Worm (Caenorhabditis elegans) whole organism, L4 larva: ENCODE results near the gene F10G2.4.

Experiments
- ces-1 ChIP-seq: fragments of 150-350 bp; sonication (generic microtip); optimal IDR thresholded peaks from 4 replicates; lab custom pipeline; 2014; ENCODE audit warnings: missing biosample characterization, missing genetic modification reagents, missing genetic modification characterization
- lin-29 ChIP-seq: fragments of 200-800 bp; sonication (Bioruptor generic); IDR thresholded peaks from 2 replicates; pipeline ENCODE4 v1.3.6; 2022; ENCODE audit warnings: missing genetic modification reagents, missing genetic modification characterization, missing compliant biosample characterization
- unc-62 ChIP-seq, 3 experiments: fragments of 150-350 bp in 1 of 3; sonication (generic microtip); optimal IDR thresholded peaks in 2 of 3; peaks in 1 of 3; 1 replicate in 1 of 3; 2 replicates in 2 of 3; lab custom pipeline; 2014 to 2017; ENCODE audit warnings: missing biosample characterization in 3 of 3, missing genetic modification characterization in 3 of 3, missing genetic modification reagents in 3 of 3, missing genotype in 1 of 3

- TF ChIP-seq lin-29 (GFP tag; lab: Robert Waterston, UW) (no peak), ces-1 (GFP tag; lab: Kevin White, UChicago) (no peak), unc-62 (GFP tag; optimal IDR thresholded peaks at IDR 0.05 in 1 of 2; lab: Kevin White, UChicago) (peak in 1 of 2 experiments; percentile 92), unc-62 (tag; optimal IDR thresholded peaks at IDR 0.05; lab: Kevin White, UChicago) (no peak)
These were observed 26.6 kb downstream of the F10G2.4 start for ce11 chrV:7353602-7354001.
